Worm (Caenorhabditis elegans) whole organism, L4/young adult: ENCODE measurements around the gene F07H5.10.

Experiments used
- W03F9.2 ChIP-seq: fragments of 150-350 bp; optimal IDR thresholded peaks from 2 replicates; lab custom pipeline; 2014; ENCODE audit warnings: missing biosample characterization, missing genetic modification characterization
- dao-5 ChIP-seq: sonication (generic microtip); optimal IDR thresholded peaks from 2 replicates; lab custom pipeline; 2016; ENCODE audit warnings: missing genotype, missing genetic modification characterization, moderate library complexity, missing compliant biosample characterization
- him-1 ChIP-seq: sonication (generic microtip); optimal IDR thresholded peaks from 2 replicates; lab custom pipeline; 2016; ENCODE audit warnings: missing genotype, missing genetic modification reagents, missing genetic modification characterization, missing compliant biosample characterization

DNA sequence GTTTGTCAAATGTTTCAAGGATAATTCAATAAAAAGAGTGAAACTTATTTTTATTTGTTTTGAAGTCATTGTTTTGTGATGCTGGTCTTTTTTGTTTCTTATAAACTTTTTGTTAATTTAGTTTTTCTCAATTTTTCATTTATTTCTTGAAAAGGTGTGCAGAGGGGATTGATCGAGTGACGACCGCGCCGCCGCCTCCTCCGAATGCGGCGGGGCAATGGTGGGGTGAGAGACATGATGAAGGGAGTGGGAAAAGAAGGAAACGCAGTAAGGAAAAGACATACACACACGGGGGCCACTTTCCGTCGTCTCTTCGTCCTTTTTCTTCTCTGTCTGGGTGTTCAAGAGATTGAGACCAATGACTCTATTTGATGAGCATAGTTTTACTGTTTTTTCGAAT, 39.0 kb downstream of the F07H5.10 start:
- TF ChIP-seq W03F9.2 (tag; lab: Kevin White, UChicago), result no peak
- no peak for TF ChIP-seq him-1 (tag; lab: Kevin White, UChicago)
- TF ChIP-seq dao-5 (tag; lab: Kevin White, UChicago), result no peak
